Worm (Caenorhabditis elegans) whole organism, mixed stage, embryonic: ENCODE results near the gene str-56.

ENCODE experiments used
- bed-3 ChIP-seq: fragments of 200-800 bp; sonication (Bioruptor generic); optimal IDR thresholded peaks from 3 replicates; lab custom pipeline; 2018; ENCODE audit warnings: mild to moderate bottlenecking, missing genetic modification characterization, moderate library complexity, missing compliant biosample characterization
- ceh-39 ChIP-seq: fragments of 150-350 bp; optimal IDR thresholded peaks from 2 replicates; lab custom pipeline; 2014; ENCODE audit warnings: missing biosample characterization, missing genetic modification characterization
- ceh-83 ChIP-seq: fragments of 200-800 bp; sonication (Bioruptor generic); optimal IDR thresholded peaks from 2 replicates; lab custom pipeline; 2018; ENCODE audit warnings: mild to moderate bottlenecking, missing genetic modification characterization, missing compliant biosample characterization
- ces-1 ChIP-seq: fragments of 150-350 bp; optimal IDR thresholded peaks from 2 replicates; lab custom pipeline; 2014; ENCODE audit warnings: missing biosample characterization, missing genetic modification reagents, missing genetic modification characterization
- cnd-1 ChIP-seq: fragments of 200-800 bp; sonication (Bioruptor generic); optimal IDR thresholded peaks from 2 replicates; lab custom pipeline; 2018; ENCODE audit warnings: mild to moderate bottlenecking, missing genetic modification characterization, missing compliant biosample characterization
- flh-1 ChIP-seq: fragments of 200-800 bp; sonication (Bioruptor generic); optimal IDR thresholded peaks from 2 replicates; lab custom pipeline; 2018; ENCODE audit warnings: mild to moderate bottlenecking, missing genetic modification characterization, moderate library complexity, missing compliant biosample characterization
- ham-2 ChIP-seq: fragments of 200-800 bp; sonication (Bioruptor generic); optimal IDR thresholded peaks from 2 replicates; lab custom pipeline; 2018; ENCODE audit warnings: mild to moderate bottlenecking, missing genetic modification characterization, missing compliant biosample characterization
- lin-32 ChIP-seq: fragments of 200-800 bp; sonication (Bioruptor generic); optimal IDR thresholded peaks from 2 replicates; lab custom pipeline; 2018; ENCODE audit warnings: mild to moderate bottlenecking, missing genetic modification characterization, missing compliant biosample characterization
- lsy-2 ChIP-seq: fragments of 150-350 bp; optimal IDR thresholded peaks from 2 replicates; lab custom pipeline; 2014; ENCODE audit warnings: missing biosample characterization, missing genetic modification characterization
- mls-2 ChIP-seq: sonication (generic microtip); optimal IDR thresholded peaks from 2 replicates; lab custom pipeline; 2016; ENCODE audit warnings: mild to moderate bottlenecking, missing genetic modification characterization, moderate library complexity, missing compliant biosample characterization
- nhr-28 ChIP-seq: fragments of 150-350 bp; optimal IDR thresholded peaks from 2 replicates; lab custom pipeline; 2014; ENCODE audit warnings: missing biosample characterization, missing genetic modification characterization
- pha-4 ChIP-seq: fragments of 150-350 bp; optimal IDR thresholded peaks from 2 replicates; lab custom pipeline; 2018; ENCODE audit warnings: missing biosample characterization, missing genetic modification reagents, missing genetic modification characterization
- snpc-4 ChIP-seq: fragments of 150-350 bp; optimal IDR thresholded peaks from 2 replicates; lab custom pipeline; 2014; ENCODE audit warnings: missing biosample characterization, missing genetic modification characterization
- tbx-8 ChIP-seq: fragments of 200-800 bp; sonication (Bioruptor generic); optimal IDR thresholded peaks from 2 replicates; lab custom pipeline; 2018; ENCODE audit warnings: mild to moderate bottlenecking, missing genetic modification characterization, moderate library complexity, missing compliant biosample characterization
- unc-39 ChIP-seq: fragments of 150-350 bp; optimal IDR thresholded peaks from 2 replicates; lab custom pipeline; 2014; ENCODE audit warnings: missing biosample characterization, missing genetic modification characterization
- ztf-11 ChIP-seq: fragments of 150-350 bp; optimal IDR thresholded peaks from 2 replicates; lab custom pipeline; 2014; ENCODE audit warnings: missing biosample characterization, missing genetic modification characterization

Gene str-56

DNA sequence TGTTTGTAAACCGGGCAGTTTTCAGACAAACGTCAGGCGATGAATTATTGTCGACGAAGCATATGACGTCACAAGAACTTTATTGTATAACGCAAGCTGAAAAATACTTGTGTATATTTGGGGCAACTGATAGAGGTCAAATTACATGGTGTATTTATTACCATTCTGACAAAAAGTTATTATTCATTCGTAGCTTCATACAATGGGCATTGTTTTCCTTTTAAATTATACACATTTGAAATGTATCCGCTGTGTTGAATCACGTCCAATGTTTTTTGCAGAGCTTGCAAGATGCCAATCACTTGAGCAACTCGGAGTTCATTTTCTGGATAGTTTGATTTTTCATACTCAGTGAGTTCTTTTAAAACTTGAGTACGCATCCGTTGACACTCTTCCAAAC is 50.6 kb downstream of the str-56 start, which contains the start of gene F35E8.13:
F35E8.13 (plus strand) TSS at position 301 of the 400 bp plus-strand sequence.
- no peak for TF ChIP-seq unc-39 (tag; lab: Kevin White, UChicago)
- TF ChIP-seq nhr-28 (tag; lab: Kevin White, UChicago): no peak
- TF ChIP-seq ceh-39: no peak
- TF ChIP-seq ham-2 (GFP tag; lab: Kevin White, UChicago): no peak
- TF ChIP-seq ceh-83 (GFP tag; lab: Kevin White, UChicago): no peak
- no peak for TF ChIP-seq lsy-2
- TF ChIP-seq ces-1 (GFP tag; lab: Kevin White, UChicago): no peak
- no peak for TF ChIP-seq pha-4
- no peak for TF ChIP-seq mls-2 (tag; lab: Kevin White, UChicago)
- no peak for TF ChIP-seq tbx-8 (GFP tag; lab: Kevin White, UChicago)
- TF ChIP-seq lin-32 (GFP tag; lab: Kevin White, UChicago): no peak
- no peak for TF ChIP-seq ztf-11 (tag; lab: Kevin White, UChicago)
- no peak for TF ChIP-seq flh-1
- TF ChIP-seq cnd-1 (tag; lab: Kevin White, UChicago): no peak
- no peak for TF ChIP-seq snpc-4
- TF ChIP-seq bed-3: no peak
